Worm (Caenorhabditis elegans): Measurements from ENCODE around the gene anmt-2.
A peak's percentile ranks its signal among the peaks of the same experiment; 100 is the strongest.

anmt-2 gene

DNA sequence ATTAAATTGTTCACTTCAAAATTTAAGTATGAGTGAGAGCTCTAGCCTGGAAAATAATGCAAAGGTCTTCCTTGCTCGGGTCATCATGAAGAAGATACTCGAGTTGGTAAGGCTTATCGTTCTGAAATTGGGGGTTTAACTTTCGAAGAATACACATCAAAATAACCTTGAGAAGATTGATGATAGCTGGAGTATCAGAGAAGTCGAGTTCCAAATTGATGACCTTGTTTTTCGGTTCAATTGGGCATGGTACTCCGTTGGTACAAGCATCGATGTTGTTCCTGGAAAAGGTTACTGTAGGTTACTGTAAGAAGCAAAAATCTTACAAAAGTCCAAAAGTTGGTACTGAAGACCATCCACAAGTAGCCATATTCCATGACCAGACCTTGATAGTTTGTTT, 18.6 kb upstream of the anmt-2 start:
- TF ChIP-seq bed-3 (GFP tag; optimal IDR thresholded peaks at IDR 0.05) (no peak), zip-8 (tag; optimal IDR thresholded peaks at IDR 0.05) (no peak), snpc-4 (tag; optimal IDR thresholded peaks at IDR 0.05) (no peak), M03D4.4 (tag; optimal IDR thresholded peaks at IDR 0.05) (no peak), ztf-11 (tag; optimal IDR thresholded peaks at IDR 0.05) (no peak), unc-62 (GFP tag; optimal IDR thresholded peaks at IDR 0.05) (no peak), mab-5 (tag; optimal IDR thresholded peaks at IDR 0.05) (no peak), flh-1 (GFP tag; optimal IDR thresholded peaks at IDR 0.05) (no peak), ceh-39 (tag; optimal IDR thresholded peaks at IDR 0.05) (no peak), elt-3 (tag; optimal IDR thresholded peaks at IDR 0.05) (no peak), unc-39 (tag; optimal IDR thresholded peaks at IDR 0.05) (no peak), mls-2 (tag; optimal IDR thresholded peaks at IDR 0.05) (no peak), nhr-76 (tag; optimal IDR thresholded peaks at IDR 0.05) (no peak), drap-1 (GFP tag; optimal IDR thresholded peaks at IDR 0.05) (no peak)

- TF ChIP-seq drap-1 (GFP tag; optimal IDR thresholded peaks at IDR 0.05) (no peak), elt-1 (tag; optimal IDR thresholded peaks at IDR 0.05; ENCODE audit: borderline replicate concordance, insufficient read depth) (no peak), nhr-12 (tag; optimal IDR thresholded peaks at IDR 0.05) (no peak), sptf-1 (tag; optimal IDR thresholded peaks at IDR 0.05) (peak; percentile 16), mab-5 (tag; optimal IDR thresholded peaks at IDR 0.05) (no peak), unc-120 (tag; optimal IDR thresholded peaks at IDR 0.05; ENCODE audit: poor library complexity, severe bottlenecking) (no peak), ham-2 (GFP tag; optimal IDR thresholded peaks at IDR 0.05) (no peak), bed-3 (GFP tag; optimal IDR thresholded peaks at IDR 0.05) (no peak), ceh-83 (GFP tag; optimal IDR thresholded peaks at IDR 0.05) (peak; percentile 33), lin-13 (tag; optimal IDR thresholded peaks at IDR 0.05) (peak; percentile 63), nhr-2 (tag; optimal IDR thresholded peaks at IDR 0.05) (no peak), cnd-1 (tag; optimal IDR thresholded peaks at IDR 0.05) (no peak), flh-1 (GFP tag; optimal IDR thresholded peaks at IDR 0.05) (no peak), tbx-8 (GFP tag; optimal IDR thresholded peaks at IDR 0.05) (no peak), snpc-4 (tag; optimal IDR thresholded peaks at IDR 0.05) (no peak), lsy-2 (tag; optimal IDR thresholded peaks at IDR 0.05) (peak; percentile 70), M03D4.4 (tag; optimal IDR thresholded peaks at IDR 0.05) (no peak), nhr-237 (tag; optimal IDR thresholded peaks at IDR 0.05) (peak; percentile 16), ceh-39 (tag; optimal IDR thresholded peaks at IDR 0.05) (no peak), elt-3 (tag; optimal IDR thresholded peaks at IDR 0.05) (no peak), mep-1 (tag; optimal IDR thresholded peaks at IDR 0.05) (peak; percentile 37), blmp-1 (tag; optimal IDR thresholded peaks at IDR 0.05) (no peak), pha-4 (tag; optimal IDR thresholded peaks at IDR 0.05) (peak; percentile 38)
Measured at ce11 chrIII:6173020-6173597, 15.6 kb upstream of the anmt-2 start, which contains the start of the genes abcf-3 and F42A10.5. TSS of gene abcf-3 (plus strand) at chrIII:6173403. TSS of gene F42A10.5 (minus strand) at chrIII:6173477.

DNA sequence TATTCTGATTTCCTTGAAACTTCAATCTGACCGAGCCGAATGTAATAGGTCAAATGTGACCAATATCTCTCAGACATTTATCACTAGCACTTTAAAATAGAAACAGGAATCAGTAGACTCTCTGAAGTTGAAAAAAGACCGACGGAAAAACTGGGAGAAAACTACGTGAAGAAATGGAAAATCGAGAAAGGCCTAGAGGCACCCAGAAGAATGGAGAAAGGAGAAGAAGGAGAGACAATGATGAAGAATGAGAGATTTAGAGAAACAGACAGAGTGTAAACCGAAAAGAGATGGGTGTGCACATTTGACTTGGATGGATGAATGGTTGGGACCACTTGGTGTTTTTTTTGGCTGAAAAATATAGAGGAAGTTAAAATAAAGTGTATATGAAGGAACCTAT, 12.5 kb upstream of the anmt-2 start:
- TF ChIP-seq nhr-2 (tag; optimal IDR thresholded peaks at IDR 0.05) (no peak), unc-120 (tag; optimal IDR thresholded peaks at IDR 0.05; ENCODE audit: poor library complexity, severe bottlenecking) (peak; percentile 62), sem-2 (GFP tag; optimal IDR thresholded peaks at IDR 0.05) (no peak), lsy-2 (tag; optimal IDR thresholded peaks at IDR 0.05) (peak; percentile 6), nhr-237 (tag; optimal IDR thresholded peaks at IDR 0.05) (peak; percentile 13), unc-62 (GFP tag; optimal IDR thresholded peaks at IDR 0.05) (peak; percentile 60), hlh-1 (tag; optimal IDR thresholded peaks at IDR 0.05) (peak; percentile 18)

- TF ChIP-seq cnd-1 (tag; optimal IDR thresholded peaks at IDR 0.05): no peak
- no peak for TF ChIP-seq lsy-2 (tag; optimal IDR thresholded peaks at IDR 0.05)
- no peak for TF ChIP-seq flh-1 (GFP tag; optimal IDR thresholded peaks at IDR 0.05)
- TF ChIP-seq mab-5 (tag; optimal IDR thresholded peaks at IDR 0.05): no peak
- TF ChIP-seq mep-1 (tag; optimal IDR thresholded peaks at IDR 0.05): no peak
- TF ChIP-seq ceh-39 (tag; optimal IDR thresholded peaks at IDR 0.05): no peak
- TF ChIP-seq tbx-8 (GFP tag; optimal IDR thresholded peaks at IDR 0.05): no peak
- no peak for TF ChIP-seq elt-1 (tag; optimal IDR thresholded peaks at IDR 0.05; ENCODE audit: borderline replicate concordance, insufficient read depth)
- no peak for TF ChIP-seq mls-2 (tag; optimal IDR thresholded peaks at IDR 0.05)
- TF ChIP-seq nhr-2 (tag; optimal IDR thresholded peaks at IDR 0.05): no peak
- TF ChIP-seq sem-2 (GFP tag; optimal IDR thresholded peaks at IDR 0.05): no peak
- no peak for TF ChIP-seq ces-1 (GFP tag; optimal IDR thresholded peaks at IDR 0.05)
- no peak for TF ChIP-seq lin-32 (GFP tag; optimal IDR thresholded peaks at IDR 0.05)
- TF ChIP-seq snpc-4 (tag; optimal IDR thresholded peaks at IDR 0.05): no peak
Measured at ce11 chrIII:6168497-6169227, 11.1 kb upstream of the anmt-2 start, which contains the start of gene efk-1. TSS of gene efk-1 (minus strand) at chrIII:6168547.
